Fruit fly (Drosophila melanogaster): ENCODE results near the gene CG11035.
A peak's percentile ranks its signal among the peaks of the same experiment; 100 is the strongest.

CG11035 gene

dm6 chr3R:8030151-8030899 is 2.5 kb downstream of the CG11035 start, which contains the start of the genes CG10903 and CG2747 (continued):
- 0 out of 3 replicates have a peak, but pooled peaks have one; percentile 37 for TF ChIP-seq hb (GFP tag; IDR thresholded peaks at IDR 0.05; ENCODE audit: partially characterized antibody)
- TF ChIP-seq Fer3 (tag; optimal IDR thresholded peaks at IDR 0.05) = no peak
- no peak for TF ChIP-seq caup (GFP tag; optimal IDR thresholded peaks at IDR 0.05; ENCODE audit: severe bottlenecking)
- TF ChIP-seq CG6683 (GFP tag; optimal IDR thresholded peaks at IDR 0.05) = no peak
- peak; percentile 23; the same call in 1 of the 3 replicates for TF ChIP-seq row (GFP tag; IDR thresholded peaks at IDR 0.05)

dm6 chr3R:8029496-8030013 is 3.3 kb downstream of the CG11035 start, which contains the start of gene ImpE3:
TSS of gene ImpE3 (minus strand) at chr3R:8029546.
- TF ChIP-seq Lpt (GFP tag; optimal IDR thresholded peaks at IDR 0.05) = no peak
- no peak for TF ChIP-seq gro (GFP tag; optimal IDR thresholded peaks at IDR 0.05)
- no peak for TF ChIP-seq CG7745 (tag; optimal IDR thresholded peaks at IDR 0.05)
- no peak for TF ChIP-seq Spps (tag; optimal IDR thresholded peaks at IDR 0.05)
- 0 out of 2 replicates have a peak, but pooled peaks have one; percentile 10 for TF ChIP-seq Rfx (GFP tag; IDR thresholded peaks at IDR 0.05)
- TF ChIP-seq corto (GFP tag; optimal IDR thresholded peaks at IDR 0.05) = peak; percentile 23
- no peak for TF ChIP-seq Mrtf (GFP tag; IDR thresholded peaks at IDR 0.05)
- no peak for TF ChIP-seq Gug (GFP tag; IDR thresholded peaks at IDR 0.05)
- TF ChIP-seq lbe (GFP tag; optimal IDR thresholded peaks at IDR 0.05) = peak; percentile 66
- no peak for TF ChIP-seq CG10431 (GFP tag; optimal IDR thresholded peaks at IDR 0.05)
- no peak for TF ChIP-seq Taf1 (GFP tag; IDR thresholded peaks at IDR 0.05)
- peak; percentile 82 for TF ChIP-seq D19A (tag; optimal IDR thresholded peaks at IDR 0.05)
- TF ChIP-seq Doc2 (GFP tag; IDR thresholded peaks at IDR 0.05) = no peak
- no peak for TF ChIP-seq trh (GFP tag; optimal IDR thresholded peaks at IDR 0.05)
- peak; percentile 32 for TF ChIP-seq gem (tag; optimal IDR thresholded peaks at IDR 0.05)
- TF ChIP-seq tio (GFP tag; optimal IDR thresholded peaks at IDR 0.05) = no peak
- no peak for TF ChIP-seq unpg (GFP tag; optimal IDR thresholded peaks at IDR 0.05)
- TF ChIP-seq CG7928 (GFP tag; optimal IDR thresholded peaks at IDR 0.05) = no peak
- no peak for TF ChIP-seq CG7987 (GFP tag; optimal IDR thresholded peaks at IDR 0.05)
- TF ChIP-seq CG42726 (GFP tag; IDR thresholded peaks at IDR 0.05; ENCODE audit: partially characterized antibody) = no peak
- no peak for TF ChIP-seq H2.0 (GFP tag; IDR thresholded peaks at IDR 0.05)
- no peak for TF ChIP-seq CG17802 (tag; optimal IDR thresholded peaks at IDR 0.05)
- no peak for TF ChIP-seq amos (GFP tag; IDR thresholded peaks at IDR 0.05; ENCODE audit: partially characterized antibody)
- TF ChIP-seq Side (GFP tag; optimal IDR thresholded peaks at IDR 0.05) = no peak
- TF ChIP-seq CG8478 (optimal IDR thresholded peaks at IDR 0.05) = no peak
- no peak for TF ChIP-seq NC2α (GFP tag; optimal IDR thresholded peaks at IDR 0.05)
- TF ChIP-seq jing (GFP tag; optimal IDR thresholded peaks at IDR 0.05) = no peak
- no peak for TF ChIP-seq onecut (GFP tag; IDR thresholded peaks at IDR 0.05)
- TF ChIP-seq dmrt99B (tag; optimal IDR thresholded peaks at IDR 0.05) = no peak

- TF ChIP-seq crp (GFP tag; optimal IDR thresholded peaks at IDR 0.05) (peak in 1 of 2 experiments; percentile 29), hth (optimal IDR thresholded peaks at IDR 0.05) (no peak), Atf6 (GFP tag; IDR thresholded peaks at IDR 0.05) (no peak; the same call in 1 of the 2 replicates), fd64A (GFP tag; optimal IDR thresholded peaks at IDR 0.05) (no peak), H2.0 (GFP tag; IDR thresholded peaks at IDR 0.05) (peak; percentile 70), Sry-β (GFP tag; optimal IDR thresholded peaks at IDR 0.05) (no peak), PHDP (tag; optimal IDR thresholded peaks at IDR 0.05) (peak; percentile 95), CG4820 (GFP tag; optimal IDR thresholded peaks at IDR 0.05) (no peak), Kr (GFP tag; optimal IDR thresholded peaks at IDR 0.05) (no peak), CG16815 (GFP tag; optimal IDR thresholded peaks at IDR 0.05) (peak; percentile 48), CG11696 (GFP tag; IDR thresholded peaks at IDR 0.05) (peak; percentile 35; the same call in 1 of the 2 replicates), CG14014 (GFP tag; IDR thresholded peaks at IDR 0.05) (peak; percentile 79), tup (GFP tag; optimal IDR thresholded peaks at IDR 0.05) (peak; percentile 32), CG2889 (GFP tag; IDR thresholded peaks at IDR 0.05) (0 out of 3 replicates have a peak, but pooled peaks have one; percentile 13), lab (GFP tag; optimal IDR thresholded peaks at IDR 0.05) (peak; percentile 86)
Measured at dm6 chr3R:8027203-8027688, 5.6 kb downstream of the CG11035 start.
